Worm (Caenorhabditis elegans) whole organism, L2 larva: ENCODE measurements around the gene F32D8.13.

Source experiments
- C34F6.9 ChIP-seq: fragments of 150-350 bp; optimal IDR thresholded peaks from 2 replicates; lab custom pipeline; 2014; ENCODE audit warnings: missing biosample characterization, missing genetic modification characterization
- F13H6.1 ChIP-seq: sonication (generic microtip); optimal IDR thresholded peaks from 2 replicates; lab custom pipeline; 2016; ENCODE audit warnings: missing genetic modification characterization, missing compliant biosample characterization
- R02D3.7 ChIP-seq: fragments of 150-350 bp; optimal IDR thresholded peaks from 2 replicates; lab custom pipeline; 2014; ENCODE audit warnings: missing biosample characterization, missing genetic modification characterization
- Y55F3AM.14 ChIP-seq: fragments of 200-800 bp; sonication (Bioruptor generic); optimal IDR thresholded peaks from 2 replicates; lab custom pipeline; 2018; ENCODE audit warnings: mild to moderate bottlenecking, missing genetic modification characterization, missing compliant biosample characterization
- aly-2 ChIP-seq: fragments of 150-350 bp; optimal IDR thresholded peaks from 2 replicates; lab custom pipeline; 2014; ENCODE audit warnings: missing biosample characterization, missing genetic modification characterization
- ama-1 ChIP-seq: fragments of 150-350 bp; optimal IDR thresholded peaks from 2 replicates; lab custom pipeline; 2018; ENCODE audit warnings: inconsistent platforms
- blmp-1 ChIP-seq: sonication (generic microtip); optimal IDR thresholded peaks from 2 replicates; lab custom pipeline; 2017; ENCODE audit warnings: missing genetic modification characterization, mild to moderate bottlenecking, missing compliant biosample characterization, antibody characterized with exemption, moderate library complexity; ENCODE audit not compliant: insufficient read depth
- crh-2 ChIP-seq: sonication (generic microtip); optimal IDR thresholded peaks from 2 replicates; lab custom pipeline; 2017; ENCODE audit warnings: missing biosample characterization, missing genetic modification characterization
- egl-27 ChIP-seq: sonication (generic microtip); optimal IDR thresholded peaks from 3 replicates; lab custom pipeline; 2017; ENCODE audit warnings: missing biosample characterization, missing genetic modification reagents, missing genetic modification characterization
- elt-1 ChIP-seq: fragments of 150-350 bp; optimal IDR thresholded peaks from 2 replicates; lab custom pipeline; 2014; ENCODE audit warnings: missing biosample characterization, missing genetic modification characterization
- elt-3 ChIP-seq: sonication (generic microtip); optimal IDR thresholded peaks from 2 replicates; lab custom pipeline; 2017; ENCODE audit warnings: missing biosample characterization, missing genetic modification characterization
- fos-1 ChIP-seq: fragments of 150-350 bp; optimal IDR thresholded peaks from 2 replicates; lab custom pipeline; 2014; ENCODE audit warnings: missing biosample characterization, missing genetic modification characterization
- gmeb-1 ChIP-seq: fragments of 150-350 bp; optimal IDR thresholded peaks from 2 replicates; lab custom pipeline; 2014; ENCODE audit warnings: missing biosample characterization, missing genetic modification characterization
- lin-11 ChIP-seq: fragments of 150-350 bp; sonication (generic microtip); optimal IDR thresholded peaks from 2 replicates; lab custom pipeline; 2014; ENCODE audit warnings: missing biosample characterization, missing genetic modification characterization, inconsistent platforms, mixed read lengths
- lin-13 ChIP-seq: fragments of 150-350 bp; optimal IDR thresholded peaks from 2 replicates; lab custom pipeline; 2014; ENCODE audit warnings: missing biosample characterization, missing genetic modification reagents, missing genetic modification characterization
- lin-39 ChIP-seq: fragments of 150-350 bp; optimal IDR thresholded peaks from 2 replicates; lab custom pipeline; 2014; ENCODE audit warnings: missing biosample characterization, missing genetic modification reagents, missing genetic modification characterization
- lsy-2 ChIP-seq, 2 experiments: fragments of 150-350 bp in 1 of 2; sonication (generic microtip) in 1 of 2; optimal IDR thresholded peaks; 2 replicates each; lab custom pipeline; 2014 to 2017; ENCODE audit warnings: missing biosample characterization in 2 of 2, missing genetic modification characterization in 2 of 2
- mab-5 ChIP-seq: fragments of 150-350 bp; optimal IDR thresholded peaks from 2 replicates; lab custom pipeline; 2014; ENCODE audit warnings: missing biosample characterization, missing genetic modification characterization
- mbf-1 ChIP-seq: sonication (generic microtip); optimal IDR thresholded peaks from 2 replicates; lab custom pipeline; 2017; ENCODE audit warnings: missing biosample characterization, missing genetic modification characterization
- mdl-1 ChIP-seq, 2 experiments: fragments of 150-350 bp in 1 of 2; sonication (generic microtip) in 1 of 2; optimal IDR thresholded peaks; 2 replicates each; lab custom pipeline; 2017; ENCODE audit warnings: missing biosample characterization in 2 of 2, missing genetic modification characterization in 2 of 2
- nhr-11 ChIP-seq: fragments of 150-350 bp; optimal IDR thresholded peaks from 2 replicates; lab custom pipeline; 2014; ENCODE audit warnings: missing biosample characterization, missing genetic modification characterization
- nhr-12 ChIP-seq: fragments of 150-350 bp; optimal IDR thresholded peaks from 2 replicates; lab custom pipeline; 2014; ENCODE audit warnings: missing biosample characterization, missing genetic modification characterization
- nhr-129 ChIP-seq: fragments of 150-350 bp; optimal IDR thresholded peaks from 2 replicates; lab custom pipeline; 2014; ENCODE audit warnings: missing biosample characterization, missing genetic modification characterization
- nhr-21 ChIP-seq: fragments of 150-350 bp; optimal IDR thresholded peaks from 2 replicates; lab custom pipeline; 2014; ENCODE audit warnings: missing biosample characterization, missing genetic modification characterization
- nhr-237 ChIP-seq: fragments of 150-350 bp; optimal IDR thresholded peaks from 2 replicates; lab custom pipeline; 2014; ENCODE audit warnings: missing biosample characterization, missing genetic modification characterization
- nhr-25 ChIP-seq: fragments of 150-350 bp; sonication (generic microtip); optimal IDR thresholded peaks from 3 replicates; lab custom pipeline; 2014; ENCODE audit warnings: missing biosample characterization, missing genetic modification characterization
- nhr-6 ChIP-seq: fragments of 150-350 bp; optimal IDR thresholded peaks from 2 replicates; lab custom pipeline; 2014; ENCODE audit warnings: missing biosample characterization, missing genetic modification characterization
- nhr-77 ChIP-seq: fragments of 150-350 bp; optimal IDR thresholded peaks from 2 replicates; lab custom pipeline; 2014; ENCODE audit warnings: missing biosample characterization, missing genetic modification characterization
- sem-4 ChIP-seq: fragments of 150-350 bp; optimal IDR thresholded peaks from 2 replicates; lab custom pipeline; 2014; ENCODE audit warnings: missing biosample characterization, missing genetic modification reagents, missing genetic modification characterization
- sma-3 ChIP-seq: sonication (generic microtip); optimal IDR thresholded peaks from 2 replicates; lab custom pipeline; 2016; ENCODE audit warnings: missing genetic modification reagents, missing genetic modification characterization, missing compliant biosample characterization
- sma-9 ChIP-seq, 2 experiments: fragments of 150-350 bp in 1 of 2; sonication (generic microtip) in 1 of 2; optimal IDR thresholded peaks; 2 replicates each; lab custom pipeline; 2014 to 2016; ENCODE audit warnings: missing genetic modification characterization in 2 of 2, mild to moderate bottlenecking in 1 of 2, missing biosample characterization in 1 of 2, missing compliant biosample characterization in 1 of 2, missing genetic modification reagents in 1 of 2, moderate library complexity in 1 of 2
- snpc-4 ChIP-seq: fragments of 150-350 bp; optimal IDR thresholded peaks from 2 replicates; lab custom pipeline; 2014; ENCODE audit warnings: missing biosample characterization, missing genetic modification characterization
- unc-55 ChIP-seq: fragments of 150-350 bp; sonication (generic microtip); optimal IDR thresholded peaks from 3 replicates; lab custom pipeline; 2014; ENCODE audit warnings: missing biosample characterization, missing genetic modification reagents, missing genetic modification characterization
- unc-62 ChIP-seq: fragments of 150-350 bp; optimal IDR thresholded peaks from 2 replicates; lab custom pipeline; 2014; ENCODE audit warnings: missing biosample characterization, missing genetic modification reagents, missing genetic modification characterization
- zag-1 ChIP-seq: fragments of 150-350 bp; optimal IDR thresholded peaks from 2 replicates; lab custom pipeline; 2014; ENCODE audit warnings: missing biosample characterization, missing genetic modification characterization
- ztf-11 ChIP-seq: sonication (generic microtip); optimal IDR thresholded peaks from 2 replicates; lab custom pipeline; 2017; ENCODE audit warnings: missing biosample characterization, missing genetic modification characterization
- ztf-4 ChIP-seq: fragments of 150-350 bp; optimal IDR thresholded peaks from 2 replicates; lab custom pipeline; 2014; ENCODE audit warnings: missing biosample characterization, missing genetic modification characterization

The F32D8.13 gene

ce11 chrV:10876512-10876911, 19.8 kb downstream of the F32D8.13 start (continued):
- TF ChIP-seq nhr-129 (tag; lab: Kevin White, UChicago) (no peak), elt-3 (tag; lab: Kevin White, UChicago) (no peak), ztf-11 (tag; lab: Kevin White, UChicago) (no peak)
- TF ChIP-seq, all 48 proteins: peak for 5

ce11 chrV:10874938-10875599, 21.3 kb downstream of the F32D8.13 start:
- TF ChIP-seq sma-3: no peak
- no peak for TF ChIP-seq fos-1 (tag; lab: Kevin White, UChicago)
- TF ChIP-seq lsy-2 (tag; optimal IDR thresholded peaks at IDR 0.05; lab: Kevin White, UChicago): peak in 1 of 2 experiments; percentile 7
- peak; percentile 15 for TF ChIP-seq F13H6.1 (tag; lab: Kevin White, UChicago)
- peak; percentile 10 for TF ChIP-seq zag-1 (tag; lab: Kevin White, UChicago)
- peak; percentile 44 for TF ChIP-seq sem-4 (tag; lab: Kevin White, UChicago)
- TF ChIP-seq lin-13: no peak
- TF ChIP-seq mdl-1 (tag; optimal IDR thresholded peaks at IDR 0.05; lab: Kevin White, UChicago): peak in 1 of 2 experiments; percentile 51
- TF ChIP-seq nhr-129 (tag; lab: Kevin White, UChicago): no peak
- no peak for TF ChIP-seq lin-39
- no peak for TF ChIP-seq unc-55 (GFP tag; lab: Kevin White, UChicago)
- TF ChIP-seq elt-1 (tag; lab: Kevin White, UChicago): no peak
- no peak for TF ChIP-seq R02D3.7
- no peak for TF ChIP-seq nhr-11 (tag; lab: Kevin White, UChicago)
- no peak for TF ChIP-seq mbf-1
- TF ChIP-seq nhr-12 (tag; lab: Kevin White, UChicago): no peak
- no peak for TF ChIP-seq gmeb-1 (tag; lab: Kevin White, UChicago)
- TF ChIP-seq aly-2 (tag; lab: Kevin White, UChicago): no peak
- no peak for TF ChIP-seq unc-62 (GFP tag; lab: Kevin White, UChicago)
- TF ChIP-seq sma-9 (GFP tag; optimal IDR thresholded peaks at IDR 0.05; lab: Kevin White, UChicago): peak; percentile 52
- no peak for TF ChIP-seq sma-9 (tag; optimal IDR thresholded peaks at IDR 0.05; lab: Kevin White, UChicago)
- TF ChIP-seq blmp-1 (tag; lab: Kevin White, UChicago): no peak
- TF ChIP-seq C34F6.9 (tag; lab: Kevin White, UChicago): no peak
- TF ChIP-seq nhr-77 (tag; lab: Kevin White, UChicago): no peak

ce11 chrV:10873190-10873589, 23.2 kb downstream of the F32D8.13 start:
- TF ChIP-seq C34F6.9 (tag; lab: Kevin White, UChicago) (no peak), nhr-129 (tag; lab: Kevin White, UChicago) (peak; percentile 20)

- peak; percentile 50 for TF ChIP-seq ztf-4 (tag; lab: Kevin White, UChicago)
- no peak for TF ChIP-seq ztf-11 (tag; lab: Kevin White, UChicago)
- peak; percentile 50 for TF ChIP-seq nhr-25 (tag; lab: Kevin White, UChicago)
- TF ChIP-seq Y55F3AM.14 (GFP tag; lab: Kevin White, UChicago): peak; percentile 99
- peak; percentile 76 for TF ChIP-seq blmp-1 (tag; lab: Kevin White, UChicago)
- no peak for TF ChIP-seq unc-62 (GFP tag; lab: Kevin White, UChicago)
- TF ChIP-seq snpc-4 (tag; lab: Kevin White, UChicago): peak; percentile 50
- TF ChIP-seq R02D3.7: no peak
- TF ChIP-seq lin-39: no peak
- peak; percentile 95 for TF ChIP-seq F13H6.1 (tag; lab: Kevin White, UChicago)
- TF ChIP-seq sem-4 (tag; lab: Kevin White, UChicago): peak; percentile 86
- TF ChIP-seq nhr-21: peak; percentile 83
- peak; percentile 61 for TF ChIP-seq lin-11
- peak; percentile 89 for TF ChIP-seq sma-9 (GFP tag; optimal IDR thresholded peaks at IDR 0.05; lab: Kevin White, UChicago)
- no peak for TF ChIP-seq sma-9 (tag; optimal IDR thresholded peaks at IDR 0.05; lab: Kevin White, UChicago)
- peak; percentile 12 for TF ChIP-seq mab-5 (tag; lab: Kevin White, UChicago)
- TF ChIP-seq gmeb-1 (tag; lab: Kevin White, UChicago): peak; percentile 57
- TF ChIP-seq unc-55 (GFP tag; lab: Kevin White, UChicago): peak; percentile 83
- TF ChIP-seq zag-1 (tag; lab: Kevin White, UChicago): peak; percentile 88
- TF ChIP-seq sma-3: peak; percentile 48
- TF ChIP-seq crh-2 (tag; lab: Kevin White, UChicago): peak; percentile 92
- TF ChIP-seq ama-1: no peak
- TF ChIP-seq nhr-6 (tag; lab: Kevin White, UChicago): peak; percentile 68
- TF ChIP-seq fos-1 (tag; lab: Kevin White, UChicago): peak; percentile 86
- peak; percentile 92 for TF ChIP-seq egl-27
- TF ChIP-seq lsy-2 (tag; optimal IDR thresholded peaks at IDR 0.05; lab: Kevin White, UChicago): peak; percentile 56 to 83
- peak; percentile 93 for TF ChIP-seq nhr-129 (tag; lab: Kevin White, UChicago)
- peak; percentile 66 for TF ChIP-seq lin-13
- peak; percentile 46 for TF ChIP-seq nhr-11 (tag; lab: Kevin White, UChicago)
- peak; percentile 86 for TF ChIP-seq C34F6.9 (tag; lab: Kevin White, UChicago)
- no peak for TF ChIP-seq nhr-237 (tag; lab: Kevin White, UChicago)
- peak; percentile 91 to 96 for TF ChIP-seq mdl-1 (tag; optimal IDR thresholded peaks at IDR 0.05; lab: Kevin White, UChicago)
These were observed 24.9 kb downstream of the F32D8.13 start for ce11 chrV:10871457-10871861.
